Fruit fly (Drosophila melanogaster): ENCODE measurements around the gene CG31287.

DNA sequence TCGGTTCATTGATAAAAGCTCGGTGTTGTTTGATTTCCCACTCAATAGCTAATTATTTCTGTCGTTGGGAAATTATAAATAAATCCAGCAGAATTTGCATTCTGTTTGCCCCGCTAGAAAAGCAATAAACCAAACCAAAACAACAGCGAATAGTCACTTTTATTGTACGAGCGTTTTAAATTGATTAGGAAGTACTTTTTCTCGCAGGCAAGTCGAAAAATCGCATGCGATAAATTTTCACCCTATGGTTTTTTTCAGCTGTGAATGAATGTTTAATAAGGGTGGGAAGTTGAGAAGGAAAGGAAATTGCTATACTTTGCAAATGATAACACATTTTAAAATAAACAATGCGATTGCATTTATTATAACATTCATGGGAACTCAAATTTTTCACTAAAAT lies 47.1 kb upstream of the CG31287 start:
- TF ChIP-seq CG6808 (GFP tag; optimal IDR thresholded peaks at IDR 0.05) (no peak), OdsH (GFP tag; optimal IDR thresholded peaks at IDR 0.05) (no peak), fkh (GFP tag; optimal IDR thresholded peaks at IDR 0.05) (no peak), svp (GFP tag) (no peak), CG6854 (GFP tag; optimal IDR thresholded peaks at IDR 0.05) (no peak)

All from whole organism, prepupa.